Worm (Caenorhabditis elegans) whole organism, midembryonic: Measurements from ENCODE around the gene F08D12.3.

Experiments
- T22C8.4 ChIP-seq: fragments of 200-800 bp; sonication (Bioruptor generic); IDR thresholded peaks from 2 replicates; pipeline ENCODE4 v1.3.6; 2022; ENCODE audit warnings: missing genetic modification characterization, missing compliant biosample characterization
- cog-1 ChIP-seq: sonication (generic microtip); optimal IDR thresholded peaks from 2 replicates; lab custom pipeline; 2016; ENCODE audit warnings: missing genetic modification characterization, missing compliant biosample characterization
- med-1 ChIP-seq: sonication (generic microtip); optimal IDR thresholded peaks from 2 replicates; lab custom pipeline; 2017; ENCODE audit warnings: missing genetic modification characterization, mild to moderate bottlenecking, missing compliant biosample characterization, antibody characterized with exemption, missing genetic modification reagents; ENCODE audit not compliant: insufficient read depth
- ref-1 ChIP-seq: fragments of 200-800 bp; sonication (Bioruptor generic); conservative IDR thresholded peaks from 2 replicates; pipeline ENCODE4 v1.3.6; 2022; ENCODE audit warnings: missing genetic modification reagents, missing genetic modification characterization, missing compliant biosample characterization
- ztf-23 ChIP-seq: fragments of 200-800 bp; sonication (Bioruptor generic); IDR thresholded peaks from 2 replicates; pipeline ENCODE4 v1.3.6; 2022; ENCODE audit warnings: missing genetic modification reagents, missing genetic modification characterization, missing compliant biosample characterization
- ztf-29 ChIP-seq: fragments of 200-800 bp; sonication (Bioruptor generic); IDR thresholded peaks from 2 replicates; pipeline ENCODE4 v1.3.6; 2022; ENCODE audit warnings: missing genetic modification reagents, missing genetic modification characterization, missing compliant biosample characterization

- TF ChIP-seq ztf-29 (GFP tag; lab: Robert Waterston, UW), result no peak
- TF ChIP-seq ref-1 (GFP tag; lab: Robert Waterston, UW), result no peak
- no peak for TF ChIP-seq med-1 (GFP tag; lab: Kevin White, UChicago)
- no peak for TF ChIP-seq T22C8.4 (GFP tag; lab: Robert Waterston, UW)
- TF ChIP-seq ztf-23 (GFP tag; lab: Robert Waterston, UW), result no peak
- TF ChIP-seq cog-1 (tag; lab: Kevin White, UChicago), result no peak
These were observed 7.2 kb upstream of the F08D12.3 start, which contains the start of gene sdz-10 for ce11 chrII:2772166-2772565.
